Worm (Caenorhabditis elegans) whole organism, early embryonic: ENCODE measurements around the gene R144.6.

Experiments used
- B0310.2 ChIP-seq: sonication (generic microtip); optimal IDR thresholded peaks from 2 replicates; lab custom pipeline; 2016; ENCODE audit warnings: mild to moderate bottlenecking, missing genetic modification characterization, missing compliant biosample characterization
- F13C5.2 ChIP-seq: sonication (generic microtip); optimal IDR thresholded peaks from 2 replicates; lab custom pipeline; 2017; ENCODE audit warnings: mild to moderate bottlenecking, missing genetic modification characterization, inconsistent platforms, missing compliant biosample characterization
- aly-1 ChIP-seq: sonication (generic microtip); optimal IDR thresholded peaks from 2 replicates; lab custom pipeline; 2016; ENCODE audit warnings: missing genetic modification characterization, missing compliant biosample characterization
- ama-1 ChIP-seq: fragments of 150-350 bp; optimal IDR thresholded peaks from 2 replicates; lab custom pipeline; 2014
- ceh-13 ChIP-seq: fragments of 200-800 bp; sonication (Bioruptor generic); optimal IDR thresholded peaks from 2 replicates; lab custom pipeline; 2018; ENCODE audit warnings: mild to moderate bottlenecking, missing genetic modification characterization, missing compliant biosample characterization
- ceh-36 ChIP-seq: sonication (generic microtip); optimal IDR thresholded peaks from 2 replicates; lab custom pipeline; 2016; ENCODE audit warnings: missing genetic modification characterization, inconsistent platforms, missing compliant biosample characterization
- ets-7 ChIP-seq: sonication (generic microtip); optimal IDR thresholded peaks from 2 replicates; lab custom pipeline; 2016; ENCODE audit warnings: missing genotype, missing genetic modification characterization, missing compliant biosample characterization
- flt-1 ChIP-seq: fragments of 200-800 bp; sonication (Bioruptor generic); IDR thresholded peaks from 2 replicates; pipeline ENCODE4 v1.3.6; 2022; ENCODE audit warnings: missing genetic modification characterization, missing compliant biosample characterization
- hmbx-1 ChIP-seq: sonication (generic microtip); optimal IDR thresholded peaks from 2 replicates; lab custom pipeline; 2016; ENCODE audit warnings: mild to moderate bottlenecking, missing genetic modification characterization, missing compliant biosample characterization
- hmg-4 ChIP-seq: fragments of 200-800 bp; sonication (Bioruptor generic); optimal IDR thresholded peaks from 2 replicates; lab custom pipeline; 2018; ENCODE audit warnings: mild to moderate bottlenecking, missing genetic modification characterization, missing compliant biosample characterization
- hnd-1 ChIP-seq: sonication (generic microtip); optimal IDR thresholded peaks from 2 replicates; lab custom pipeline; 2016; ENCODE audit warnings: missing genetic modification characterization, missing compliant biosample characterization
- pes-1 ChIP-seq: fragments of 200-800 bp; sonication (Bioruptor generic); IDR thresholded peaks from 2 replicates; pipeline ENCODE4 v1.3.6; 2022; ENCODE audit warnings: missing genetic modification reagents, missing genetic modification characterization, missing compliant biosample characterization
- scrt-1 ChIP-seq: fragments of 200-800 bp; sonication (Bioruptor generic); IDR thresholded peaks from 2 replicates; pipeline ENCODE4 v1.3.6; 2022; ENCODE audit warnings: missing genetic modification characterization, missing compliant biosample characterization
- sea-1 ChIP-seq: fragments of 200-800 bp; sonication (Bioruptor generic); conservative IDR thresholded peaks from 2 replicates; pipeline ENCODE4 v1.3.6; 2022; ENCODE audit warnings: missing genetic modification characterization, missing compliant biosample characterization
- tbx-11 ChIP-seq: fragments of 200-800 bp; sonication (Bioruptor generic); IDR thresholded peaks from 2 replicates; pipeline ENCODE4 v1.3.6; 2022; ENCODE audit warnings: missing genetic modification characterization, missing compliant biosample characterization
- tbx-37 ChIP-seq: fragments of 200-800 bp; sonication (Bioruptor generic); conservative IDR thresholded peaks from 2 replicates; pipeline ENCODE4 v1.3.6; 2022; ENCODE audit warnings: missing genetic modification reagents, missing genetic modification characterization, missing compliant biosample characterization
- tra-4 ChIP-seq: sonication (generic microtip); optimal IDR thresholded peaks from 2 replicates; lab custom pipeline; 2017; ENCODE audit warnings: missing genetic modification characterization, missing compliant biosample characterization

R144.6 gene

ce11 chrIII:5022964-5023363 is 18.4 kb upstream of the R144.6 start, which contains the start of gene R144.13:
Gene R144.13, plus strand, starts transcription at chrIII:5023264.
- no peak for TF ChIP-seq ceh-13 (GFP tag; lab: Kevin White, UChicago)
- TF ChIP-seq aly-1 (tag; lab: Kevin White, UChicago): no peak
- no peak for TF ChIP-seq hnd-1 (tag; lab: Kevin White, UChicago)
- no peak for TF ChIP-seq ceh-36 (tag; lab: Kevin White, UChicago)
- no peak for TF ChIP-seq tbx-37 (GFP tag; lab: Robert Waterston, UW)
- no peak for TF ChIP-seq scrt-1
- no peak for TF ChIP-seq B0310.2
- no peak for TF ChIP-seq pes-1 (GFP tag; lab: Robert Waterston, UW)

- TF ChIP-seq aly-1 (tag; lab: Kevin White, UChicago) (no peak), scrt-1 (no peak), ceh-13 (GFP tag; lab: Kevin White, UChicago) (no peak), ama-1 (lab: Kevin White, UChicago) (no peak), hmbx-1 (no peak), tbx-11 (GFP tag; lab: Robert Waterston, UW) (no peak), sea-1 (GFP tag; lab: Robert Waterston, UW) (no peak), ceh-36 (tag; lab: Kevin White, UChicago) (no peak), ets-7 (tag; lab: Kevin White, UChicago) (no peak), F13C5.2 (tag; lab: Kevin White, UChicago) (no peak), hnd-1 (tag; lab: Kevin White, UChicago) (no peak), tra-4 (tag; lab: Kevin White, UChicago) (no peak), flt-1 (GFP tag; lab: Robert Waterston, UW) (no peak)
These were observed 17.2 kb upstream of the R144.6 start, which contains the start of gene R144.3 for ce11 chrIII:5021689-5022088. Gene R144.3, plus strand, starts transcription at chrIII:5021989.

ce11 chrIII:5020924-5021323 is 16.4 kb upstream of the R144.6 start, which contains the start of gene mdt-11:
Gene mdt-11, plus strand, starts transcription at chrIII:5021224.
- TF ChIP-seq ceh-36 (tag; lab: Kevin White, UChicago): no peak

ce11 chrIII:5018116-5018689 is 13.7 kb upstream of the R144.6 start, which contains the start of gene wip-1:
Gene wip-1, plus strand, starts transcription at chrIII:5018639.
- TF ChIP-seq pes-1 (GFP tag; lab: Robert Waterston, UW): peak; percentile 77
- TF ChIP-seq flt-1 (GFP tag; lab: Robert Waterston, UW): peak; percentile 75
- peak; percentile 56 for TF ChIP-seq aly-1 (tag; lab: Kevin White, UChicago)
- peak; percentile 44 for TF ChIP-seq ets-7 (tag; lab: Kevin White, UChicago)
- TF ChIP-seq tra-4 (tag; lab: Kevin White, UChicago): peak; percentile 65
- 0 out of 2 replicates have a peak, but pooled peaks have one; percentile 35 for TF ChIP-seq sea-1 (GFP tag; lab: Robert Waterston, UW)
- peak; percentile 22 for TF ChIP-seq ceh-13 (GFP tag; lab: Kevin White, UChicago)
- TF ChIP-seq F13C5.2 (tag; lab: Kevin White, UChicago): peak; percentile 93
- TF ChIP-seq scrt-1: peak; percentile 65
- no peak for TF ChIP-seq B0310.2
- peak; percentile 67 for TF ChIP-seq tbx-11 (GFP tag; lab: Robert Waterston, UW)
- no peak for TF ChIP-seq hnd-1 (tag; lab: Kevin White, UChicago)
- no peak for TF ChIP-seq ceh-36 (tag; lab: Kevin White, UChicago)
- TF ChIP-seq ama-1 (lab: Kevin White, UChicago): no peak
- TF ChIP-seq hmg-4 (GFP tag; lab: Kevin White, UChicago): peak; percentile 95
- peak; percentile 67; the same call in 1 of the 2 replicates for TF ChIP-seq tbx-37 (GFP tag; lab: Robert Waterston, UW)
- TF ChIP-seq hmbx-1: no peak

DNA sequence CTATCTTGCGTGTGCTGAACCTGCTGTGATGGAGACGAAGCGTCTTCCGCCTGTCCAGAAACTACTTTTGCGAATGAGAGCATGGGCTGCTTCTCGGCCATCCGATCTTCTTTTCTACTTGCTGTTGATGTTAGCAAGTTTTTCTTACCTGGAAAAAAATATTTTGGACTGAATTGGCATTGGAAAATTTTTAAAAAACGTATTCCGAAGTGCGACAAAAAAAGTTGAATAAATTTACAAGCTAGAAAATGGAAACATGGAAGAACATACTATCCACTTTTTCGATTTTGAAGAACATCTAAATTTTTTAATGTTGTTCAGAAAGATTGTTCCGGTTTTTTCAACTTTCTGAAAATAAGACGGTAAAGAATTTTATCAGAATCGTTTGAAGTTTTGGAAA is 13.0 kb upstream of the R144.6 start, which contains the start of gene larp-1:
larp-1 (minus strand) TSS at position 101 of the 400 bp plus-strand sequence.
- TF ChIP-seq tbx-11 (GFP tag; lab: Robert Waterston, UW): no peak
- TF ChIP-seq hnd-1 (tag; lab: Kevin White, UChicago): no peak
- TF ChIP-seq F13C5.2 (tag; lab: Kevin White, UChicago): no peak
- no peak for TF ChIP-seq aly-1 (tag; lab: Kevin White, UChicago)
- no peak for TF ChIP-seq ceh-13 (GFP tag; lab: Kevin White, UChicago)
- no peak for TF ChIP-seq tra-4 (tag; lab: Kevin White, UChicago)
- no peak for TF ChIP-seq hmg-4 (GFP tag; lab: Kevin White, UChicago)
- TF ChIP-seq ama-1 (lab: Kevin White, UChicago): no peak

- TF ChIP-seq pes-1 (GFP tag; lab: Robert Waterston, UW) (peak; percentile 48; the same call in 1 of the 2 replicates), tbx-11 (GFP tag; lab: Robert Waterston, UW) (0 out of 2 replicates have a peak, but pooled peaks have one; percentile 3), tbx-37 (GFP tag; lab: Robert Waterston, UW) (no peak), sea-1 (GFP tag; lab: Robert Waterston, UW) (0 out of 2 replicates have a peak, but pooled peaks have one; percentile 39), ama-1 (lab: Kevin White, UChicago) (no peak), hmg-4 (GFP tag; lab: Kevin White, UChicago) (peak; percentile 88), hnd-1 (tag; lab: Kevin White, UChicago) (no peak), scrt-1 (peak; percentile 14; the same call in 1 of the 2 replicates), ceh-36 (tag; lab: Kevin White, UChicago) (no peak), tra-4 (tag; lab: Kevin White, UChicago) (no peak), F13C5.2 (tag; lab: Kevin White, UChicago) (peak; percentile 74), aly-1 (tag; lab: Kevin White, UChicago) (peak; percentile 64), ets-7 (tag; lab: Kevin White, UChicago) (no peak)
These were observed 9.4 kb upstream of the R144.6 start for ce11 chrIII:5013915-5014346.

DNA sequence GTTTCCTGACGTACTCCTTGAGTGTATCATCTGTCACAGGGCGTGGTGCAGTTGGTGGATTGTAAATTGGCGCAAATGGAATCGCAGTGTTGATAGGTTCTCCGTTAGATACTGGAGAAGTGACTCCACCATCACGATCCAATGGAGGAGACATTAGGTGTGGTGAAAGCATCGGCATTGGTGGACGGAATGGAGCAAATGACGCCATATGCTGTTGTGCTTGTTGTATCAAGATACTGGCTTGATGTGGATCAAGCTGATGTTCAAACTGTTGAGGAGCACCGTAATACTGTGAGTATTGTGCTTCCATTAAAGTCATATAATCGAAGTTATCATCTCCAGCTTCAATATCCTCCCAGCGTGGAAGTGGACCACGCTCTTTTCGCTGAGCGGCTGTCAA is 7.9 kb upstream of the R144.6 start:
- no peak for TF ChIP-seq ama-1 (lab: Kevin White, UChicago)
